Worm (Caenorhabditis elegans): Measurements from ENCODE around the gene K11D12.14.

K11D12.14 gene

DNA sequence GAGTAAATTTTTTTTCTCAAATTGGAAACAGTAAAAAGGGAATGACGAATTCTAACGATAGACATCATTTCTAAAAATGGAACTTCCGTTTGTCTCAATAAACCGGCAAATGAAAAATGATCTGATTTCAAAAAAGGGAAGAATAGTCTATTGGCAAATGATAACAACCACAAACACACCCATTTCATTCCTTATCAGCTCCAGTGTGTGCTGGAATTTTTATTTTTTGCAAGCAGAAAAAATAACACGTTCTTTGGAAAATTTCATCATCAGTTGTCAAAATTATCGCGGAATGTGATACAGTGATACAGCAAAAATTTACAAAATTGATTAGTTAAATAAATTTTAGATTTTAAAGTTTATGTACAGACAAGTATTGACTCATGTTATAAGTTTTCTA lies 18.0 kb downstream of the K11D12.14 start:
- no peak for TF ChIP-seq elt-3 (tag; optimal IDR thresholded peaks at IDR 0.05)
- TF ChIP-seq fos-1 (tag; optimal IDR thresholded peaks at IDR 0.05): peak; percentile 86
- no peak for TF ChIP-seq dmd-4 (tag; optimal IDR thresholded peaks at IDR 0.05)
- TF ChIP-seq crh-2 (tag; optimal IDR thresholded peaks at IDR 0.05): peak; percentile 58

ce11 chrV:5069440-5069839 lies 20.0 kb downstream of the K11D12.14 start, which contains the start of gene Y58A7A.1:
Gene Y58A7A.1, minus strand, starts transcription at chrV:5069540.
- TF ChIP-seq unc-62 (GFP tag; optimal IDR thresholded peaks at IDR 0.05): no peak
- TF ChIP-seq elt-1 (tag; optimal IDR thresholded peaks at IDR 0.05): no peak
- no peak for TF ChIP-seq blmp-1 (tag; optimal IDR thresholded peaks at IDR 0.05; ENCODE audit: insufficient read depth)

ce11 chrV:5072082-5072481 lies 22.6 kb downstream of the K11D12.14 start, which contains the start of gene Y58A7A.2:
Gene Y58A7A.2, minus strand, starts transcription at chrV:5072182.
- TF ChIP-seq nhr-129 (tag; optimal IDR thresholded peaks at IDR 0.05): no peak
- no peak for TF ChIP-seq unc-62 (GFP tag; optimal IDR thresholded peaks at IDR 0.05)
- TF ChIP-seq blmp-1 (tag; optimal IDR thresholded peaks at IDR 0.05; ENCODE audit: insufficient read depth): no peak
- no peak for TF ChIP-seq lsy-2 (tag; optimal IDR thresholded peaks at IDR 0.05)
- TF ChIP-seq lin-39 (tag; optimal IDR thresholded peaks at IDR 0.05): no peak
- no peak for TF ChIP-seq ceh-16 (tag; optimal IDR thresholded peaks at IDR 0.05)
- no peak for TF ChIP-seq ztf-1 (GFP tag; conservative IDR thresholded peaks at IDR 0.05)
- TF ChIP-seq aly-2 (tag; optimal IDR thresholded peaks at IDR 0.05): no peak
- TF ChIP-seq alr-1 (tag; optimal IDR thresholded peaks at IDR 0.05): no peak
- no peak for TF ChIP-seq mab-5 (tag; optimal IDR thresholded peaks at IDR 0.05)
- TF ChIP-seq nhr-237 (tag; optimal IDR thresholded peaks at IDR 0.05): no peak
- TF ChIP-seq sma-9 (GFP tag; optimal IDR thresholded peaks at IDR 0.05): no peak
- no peak for TF ChIP-seq sma-9 (tag; optimal IDR thresholded peaks at IDR 0.05)
- no peak for TF ChIP-seq ztf-4 (tag; optimal IDR thresholded peaks at IDR 0.05)
- TF ChIP-seq ceh-82 (tag; optimal IDR thresholded peaks at IDR 0.05): no peak
- TF ChIP-seq nhr-23 (tag; optimal IDR thresholded peaks at IDR 0.05): no peak
- no peak for TF ChIP-seq sma-3 (GFP tag; optimal IDR thresholded peaks at IDR 0.05)

DNA sequence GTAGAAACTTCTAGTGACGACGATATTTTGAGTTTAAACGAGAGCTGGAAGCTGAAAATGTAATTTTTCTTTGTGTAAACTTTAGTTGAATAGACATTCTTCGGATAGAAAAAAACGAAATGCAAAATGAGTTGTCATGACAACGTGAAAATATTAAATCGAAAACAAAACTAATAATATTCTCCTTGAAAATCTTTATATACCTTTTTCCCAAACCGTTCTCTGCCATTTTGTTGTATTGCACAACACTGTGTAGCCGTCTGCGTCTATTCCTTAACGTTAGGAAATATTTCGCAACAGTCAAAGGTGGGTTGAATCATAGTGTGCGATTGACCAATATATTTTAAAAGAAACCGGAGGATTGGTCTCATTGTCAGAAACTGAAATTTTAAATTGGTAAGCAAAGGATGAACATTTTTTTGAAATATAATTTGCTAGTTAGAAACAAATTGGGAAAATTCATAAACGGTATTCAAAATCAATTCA lies 31.5 kb downstream of the K11D12.14 start, which contains the start of gene Y58A7A.3:
Gene Y58A7A.3, minus strand, starts transcription at position 51 of the 486 bp plus-strand sequence.
- TF ChIP-seq nhr-21 (tag; optimal IDR thresholded peaks at IDR 0.05): no peak
- TF ChIP-seq lin-13 (GFP tag; optimal IDR thresholded peaks at IDR 0.05): no peak
- no peak for TF ChIP-seq ztf-11 (tag; optimal IDR thresholded peaks at IDR 0.05)
- TF ChIP-seq lin-39 (tag; optimal IDR thresholded peaks at IDR 0.05): no peak
- TF ChIP-seq zag-1 (tag; optimal IDR thresholded peaks at IDR 0.05): no peak
- peak; percentile 43 for TF ChIP-seq sma-3 (GFP tag; optimal IDR thresholded peaks at IDR 0.05)
- TF ChIP-seq mdl-1 (tag; optimal IDR thresholded peaks at IDR 0.05): no peak
- no peak for TF ChIP-seq elt-1 (tag; optimal IDR thresholded peaks at IDR 0.05)
- no peak for TF ChIP-seq elt-3 (tag; optimal IDR thresholded peaks at IDR 0.05)
- peak; percentile 62 for TF ChIP-seq C34F6.9 (tag; optimal IDR thresholded peaks at IDR 0.05)
- TF ChIP-seq blmp-1 (tag; optimal IDR thresholded peaks at IDR 0.05; ENCODE audit: insufficient read depth): no peak
- TF ChIP-seq snpc-4 (tag; optimal IDR thresholded peaks at IDR 0.05): no peak
- no peak for TF ChIP-seq skn-1 (tag; optimal IDR thresholded peaks at IDR 0.05)
- TF ChIP-seq peb-1 (tag; optimal IDR thresholded peaks at IDR 0.05): no peak
- TF ChIP-seq nhr-25 (tag; optimal IDR thresholded peaks at IDR 0.05): peak; percentile 57
- TF ChIP-seq ztf-1 (GFP tag; conservative IDR thresholded peaks at IDR 0.05): no peak
- no peak for TF ChIP-seq egl-27 (tag; optimal IDR thresholded peaks at IDR 0.05)
- no peak for TF ChIP-seq sem-4 (tag; optimal IDR thresholded peaks at IDR 0.05)
- no peak for TF ChIP-seq nhr-237 (tag; optimal IDR thresholded peaks at IDR 0.05)
- no peak for TF ChIP-seq nhr-10 (tag; optimal IDR thresholded peaks at IDR 0.05)
- TF ChIP-seq unc-62 (GFP tag; optimal IDR thresholded peaks at IDR 0.05): no peak
- peak in 1 of 2 experiments; percentile 31 for TF ChIP-seq lsy-2 (tag; optimal IDR thresholded peaks at IDR 0.05)
- no peak for TF ChIP-seq nhr-12 (tag; optimal IDR thresholded peaks at IDR 0.05)
- TF ChIP-seq alr-1 (tag; optimal IDR thresholded peaks at IDR 0.05): no peak
- no peak for TF ChIP-seq unc-39 (tag; optimal IDR thresholded peaks at IDR 0.05)
- TF ChIP-seq fos-1 (tag; optimal IDR thresholded peaks at IDR 0.05): peak; percentile 87
- no peak for TF ChIP-seq ZK546.5 (tag; optimal IDR thresholded peaks at IDR 0.05)
- no peak for TF ChIP-seq nhr-6 (tag; optimal IDR thresholded peaks at IDR 0.05)
- peak; percentile 38 for TF ChIP-seq crh-2 (tag; optimal IDR thresholded peaks at IDR 0.05)
- TF ChIP-seq sma-9 (GFP tag; optimal IDR thresholded peaks at IDR 0.05): peak; percentile 33
- no peak for TF ChIP-seq sma-9 (tag; optimal IDR thresholded peaks at IDR 0.05)
- peak; percentile 17 for TF ChIP-seq F13H6.1 (tag; optimal IDR thresholded peaks at IDR 0.05)
- TF ChIP-seq unc-55 (GFP tag; optimal IDR thresholded peaks at IDR 0.05): peak; percentile 50
- peak; percentile 9 for TF ChIP-seq gmeb-1 (tag; optimal IDR thresholded peaks at IDR 0.05)
- TF ChIP-seq ceh-82 (tag; optimal IDR thresholded peaks at IDR 0.05): no peak
- no peak for TF ChIP-seq mbf-1 (tag; optimal IDR thresholded peaks at IDR 0.05)
- no peak for TF ChIP-seq dmd-4 (tag; optimal IDR thresholded peaks at IDR 0.05)
- TF ChIP-seq lin-11 (tag; optimal IDR thresholded peaks at IDR 0.05): no peak
- no peak for TF ChIP-seq R02D3.7 (tag; optimal IDR thresholded peaks at IDR 0.05)
- TF ChIP-seq nhr-129 (tag; optimal IDR thresholded peaks at IDR 0.05): peak; percentile 100
- no peak for TF ChIP-seq Y55F3AM.14 (GFP tag; optimal IDR thresholded peaks at IDR 0.05)
- no peak for TF ChIP-seq aly-2 (tag; optimal IDR thresholded peaks at IDR 0.05)
- no peak for TF ChIP-seq ztf-4 (tag; optimal IDR thresholded peaks at IDR 0.05)
